Worm (Caenorhabditis elegans) whole organism, young adult: ENCODE results near the gene F26F4.9.

ENCODE experiments used
- ama-1 ChIP-seq, 3 experiments: fragments of 150-350 bp in 1 of 3; sonication (generic microtip) in 2 of 3; optimal IDR thresholded peaks; 2 replicates each; lab custom pipeline; 2014 to 2018; ENCODE audit warnings: missing biosample characterization in 2 of 3, missing genetic modification characterization in 2 of 3, missing genetic modification reagents in 2 of 3
- ceh-27 ChIP-seq: fragments of 200-800 bp; sonication (Bioruptor generic); optimal IDR thresholded peaks from 2 replicates; lab custom pipeline; 2018; ENCODE audit warnings: mild to moderate bottlenecking, missing genetic modification characterization, moderate library complexity, missing compliant biosample characterization
- ceh-58 ChIP-seq: fragments of 200-800 bp; sonication (Bioruptor generic); IDR thresholded peaks from 2 replicates; pipeline ENCODE4 v1.3.6; 2022; ENCODE audit warnings: missing genetic modification characterization, missing compliant biosample characterization
- pha-4 ChIP-seq: fragments of 150-350 bp; sonication (generic microtip); optimal IDR thresholded peaks from 2 replicates; lab custom pipeline; 2014; ENCODE audit warnings: missing biosample characterization, missing genetic modification reagents, missing genetic modification characterization
- sea-2 ChIP-seq: fragments of 200-800 bp; sonication (Bioruptor generic); IDR thresholded peaks from 2 replicates; pipeline ENCODE4 v1.3.6; 2022; ENCODE audit warnings: missing genetic modification characterization, missing compliant biosample characterization
- unc-62 ChIP-seq: fragments of 150-350 bp; optimal IDR thresholded peaks from 2 replicates; lab custom pipeline; 2014; ENCODE audit warnings: missing biosample characterization, missing genetic modification reagents, missing genetic modification characterization
- ztf-3 ChIP-seq: fragments of 200-800 bp; sonication (Bioruptor generic); optimal IDR thresholded peaks from 2 replicates; lab custom pipeline; 2018; ENCODE audit warnings: mild to moderate bottlenecking, missing genetic modification characterization, missing compliant biosample characterization

ce11 chrIII:4960204-4960603 is 47.9 kb upstream of the F26F4.9 start, which contains the start of gene C27F2.4:
- TF ChIP-seq pha-4 (tag; lab: Kevin White, UChicago): no peak
- TF ChIP-seq ceh-58 (GFP tag; lab: Robert Waterston, UW): no peak
- TF ChIP-seq unc-62: no peak
- TF ChIP-seq ceh-27 (GFP tag; lab: Kevin White, UChicago): no peak
- no peak for TF ChIP-seq ama-1 (optimal IDR thresholded peaks at IDR 0.05; lab: Kevin White, UChicago)
- no peak for TF ChIP-seq ama-1 (GFP tag; optimal IDR thresholded peaks at IDR 0.05; lab: Kevin White, UChicago)
- TF ChIP-seq sea-2: no peak
- TF ChIP-seq ztf-3 (GFP tag; lab: Kevin White, UChicago): no peak
